Fruit fly (Drosophila melanogaster) whole organism, embryonic: ENCODE results near the gene CG13843.

Experiments
- Atf-2 ChIP-seq: fragments of 200-800 bp; sonication (Bioruptor generic); optimal IDR thresholded peaks from 2 replicates; lab custom pipeline; 2016; ENCODE audit warnings: missing biosample characterization, missing genetic modification characterization
- CG11560 ChIP-seq: fragments of 200-800 bp; sonication (Bioruptor generic); IDR thresholded peaks from 3 replicates; pipeline ENCODE4 v1.3.6; 2022; ENCODE audit warnings: missing biosample characterization, missing genetic modification characterization
- CG1233 ChIP-seq: fragments of 200-800 bp; sonication (Bioruptor generic); optimal IDR thresholded peaks from 4 replicates; lab custom pipeline; 2018; ENCODE audit warnings: missing biosample characterization, mild to moderate bottlenecking, missing genetic modification characterization
- CG12769 ChIP-seq: fragments of 200-800 bp; sonication (Bioruptor generic); optimal IDR thresholded peaks from 2 replicates; lab custom pipeline; 2019; ENCODE audit warnings: missing biosample characterization, mild to moderate bottlenecking, missing genetic modification characterization, moderate library complexity
- CG13894 ChIP-seq: fragments of 200-800 bp; sonication (Bioruptor generic); optimal IDR thresholded peaks from 3 replicates; lab custom pipeline; 2018; ENCODE audit warnings: missing biosample characterization, mild to moderate bottlenecking, missing genetic modification characterization, moderate library complexity
- CG15269 ChIP-seq: fragments of 200-800 bp; sonication (Bioruptor generic); optimal IDR thresholded peaks from 2 replicates; lab custom pipeline; 2018; ENCODE audit warnings: missing biosample characterization, mild to moderate bottlenecking, missing genetic modification characterization, moderate library complexity
- CG16813 ChIP-seq: fragments of 200-800 bp; sonication (Bioruptor generic); IDR thresholded peaks from 3 replicates; pipeline ENCODE4 v1.3.6; 2022; ENCODE audit warnings: missing biosample characterization, missing genetic modification characterization; ENCODE audit not compliant: partially characterized antibody
- CG32532 ChIP-seq: fragments of 200-800 bp; sonication (Bioruptor generic); IDR thresholded peaks from 2 replicates; pipeline ENCODE4 v1.3.6; 2022; ENCODE audit warnings: missing biosample characterization, missing genetic modification characterization
- CG3847 ChIP-seq: fragments of 200-800 bp; sonication (Bioruptor generic); IDR thresholded peaks from 2 replicates; pipeline ENCODE4 v1.3.6; 2022; ENCODE audit warnings: missing biosample characterization, missing genetic modification characterization
- CG3995 ChIP-seq: fragments of 200-800 bp; sonication (Bioruptor generic); optimal IDR thresholded peaks from 3 replicates; lab custom pipeline; 2016; ENCODE audit warnings: missing biosample characterization, missing genetic modification characterization
- CG42726 ChIP-seq: fragments of 200-800 bp; sonication (Bioruptor generic); IDR thresholded peaks from 2 replicates; pipeline ENCODE4 v1.3.6; 2022; ENCODE audit warnings: missing biosample characterization, missing genetic modification characterization; ENCODE audit not compliant: partially characterized antibody
- CG5180 ChIP-seq: fragments of 200-800 bp; sonication (Bioruptor generic); optimal IDR thresholded peaks from 3 replicates; lab custom pipeline; 2017; ENCODE audit warnings: missing biosample characterization, missing genetic modification characterization, mild to moderate bottlenecking, moderate library complexity, missing genetic modification reagents
- CG7271 ChIP-seq: fragments of 200-800 bp; sonication (Bioruptor generic); optimal IDR thresholded peaks from 2 replicates; lab custom pipeline; 2018; ENCODE audit warnings: missing biosample characterization, mild to moderate bottlenecking, missing genetic modification characterization, moderate library complexity
- CTCF ChIP-seq: fragments of 200-800 bp; sonication (Bioruptor generic); optimal IDR thresholded peaks from 2 replicates; lab custom pipeline; 2017; ENCODE audit warnings: missing biosample characterization, mild to moderate bottlenecking, missing genetic modification characterization, moderate library complexity
- Deaf1 ChIP-seq: fragments of 200-800 bp; optimal IDR thresholded peaks from 3 replicates; lab custom pipeline; 2019; ENCODE audit warnings: missing biosample characterization, mild to moderate bottlenecking, missing genetic modification characterization, moderate library complexity
- Dip2 ChIP-seq: fragments of 200-800 bp; sonication (Bioruptor generic); IDR thresholded peaks from 2 replicates; pipeline ENCODE4 v1.3.6; 2022; ENCODE audit warnings: missing biosample characterization, missing genetic modification characterization
- Dp ChIP-seq: fragments of 200-800 bp; sonication (Bioruptor generic); optimal IDR thresholded peaks from 2 replicates; lab custom pipeline; 2018; ENCODE audit warnings: missing biosample characterization, mild to moderate bottlenecking, missing genetic modification characterization, moderate library complexity
- ERR ChIP-seq: fragments of 200-800 bp; sonication (Bioruptor generic); optimal IDR thresholded peaks from 2 replicates; lab custom pipeline; 2016; ENCODE audit warnings: missing biosample characterization, missing genetic modification characterization
- Eip74EF ChIP-seq, 2 experiments: fragments of 200-800 bp in 1 of 2; fragments of >200 bp in 1 of 2; sonication (Bioruptor generic) in 1 of 2; optimal IDR thresholded peaks; 2 replicates each; lab custom pipeline; 2017 to 2019; ENCODE audit warnings: missing biosample characterization in 2 of 2, missing genetic modification characterization in 2 of 2, mild to moderate bottlenecking in 1 of 2, moderate library complexity in 1 of 2
- Hr3 ChIP-seq: fragments of 200-800 bp; sonication (Bioruptor generic); optimal IDR thresholded peaks from 3 replicates; lab custom pipeline; 2016; ENCODE audit warnings: missing biosample characterization, missing genetic modification characterization
- Med ChIP-seq: fragments of 200-800 bp; sonication (Bioruptor generic); peaks from one replicate; lab custom pipeline; 2016; ENCODE audit warnings: missing biosample characterization, missing genetic modification characterization, mild to moderate bottlenecking, inconsistent platforms, moderate library complexity
- Meics ChIP-seq: fragments of 200-800 bp; sonication (Bioruptor generic); optimal IDR thresholded peaks from 2 replicates; lab custom pipeline; 2017; ENCODE audit warnings: missing biosample characterization, mild to moderate bottlenecking, missing genetic modification characterization
- Ptx1 ChIP-seq: fragments of 200-800 bp; sonication (Bioruptor generic); IDR thresholded peaks from 2 replicates; pipeline ENCODE4 v1.3.6; 2022; ENCODE audit warnings: missing biosample characterization, missing genetic modification characterization
- Spps ChIP-seq: fragments of 200-800 bp; sonication (Bioruptor generic); optimal IDR thresholded peaks from 2 replicates; lab custom pipeline; 2018; ENCODE audit warnings: missing biosample characterization, mild to moderate bottlenecking, missing genetic modification characterization
- chinmo ChIP-seq: fragments of 200-800 bp; sonication (Bioruptor generic); IDR thresholded peaks from 4 replicates; pipeline ENCODE4 v1.3.6; 2022; ENCODE audit warnings: missing biosample characterization, missing genetic modification characterization; ENCODE audit not compliant: partially characterized antibody
- crc ChIP-seq: fragments of 200-800 bp; sonication (Bioruptor generic); optimal IDR thresholded peaks from 2 replicates; lab custom pipeline; 2016; ENCODE audit warnings: missing biosample characterization, missing genetic modification characterization
- fd64A ChIP-seq: fragments of 200-800 bp; sonication (Bioruptor generic); optimal IDR thresholded peaks from 3 replicates; lab custom pipeline; 2018; ENCODE audit warnings: missing biosample characterization, mild to moderate bottlenecking, missing genetic modification characterization
- gt ChIP-seq: fragments of 200-800 bp; sonication (Bioruptor generic); IDR thresholded peaks from 2 replicates; pipeline ENCODE4 v1.3.6; 2022; ENCODE audit warnings: missing biosample characterization, missing genetic modification characterization
- ind ChIP-seq: fragments of 200-800 bp; sonication (Bioruptor generic); optimal IDR thresholded peaks from 3 replicates; lab custom pipeline; 2016; ENCODE audit warnings: missing biosample characterization, missing genetic modification characterization
- pan ChIP-seq, 4 experiments: fragments of >200 bp in 3 of 4; fragments of 200-800 bp in 1 of 4; sonication (Bioruptor generic) in 1 of 4; optimal IDR thresholded peaks in 3 of 4; IDR thresholded peaks in 1 of 4; 2 replicates each; pipeline versions ENCODE4 v1.3.6 to Lab custom; 2017 to 2022; ENCODE audit warnings: missing biosample characterization in 2 of 4, missing genetic modification characterization in 2 of 4, mixed read lengths in 1 of 4
- pzg ChIP-seq: fragments of 200-800 bp; sonication (Bioruptor generic); optimal IDR thresholded peaks from 3 replicates; lab custom pipeline; 2018; ENCODE audit warnings: missing biosample characterization, mild to moderate bottlenecking, missing genetic modification characterization, moderate library complexity
- salm ChIP-seq: fragments of 200-800 bp; sonication (Bioruptor generic); optimal IDR thresholded peaks from 2 replicates; lab custom pipeline; 2018; ENCODE audit warnings: missing biosample characterization, mild to moderate bottlenecking, missing genetic modification characterization
- sc ChIP-seq, 3 experiments: fragments of >200 bp in 2 of 3; fragments of 200-800 bp in 1 of 3; sonication (Bioruptor generic) in 1 of 3; optimal IDR thresholded peaks; 2 replicates in 2 of 3; 3 replicates in 1 of 3; lab custom pipeline; 2017; ENCODE audit warnings: mild to moderate bottlenecking in 1 of 3, missing biosample characterization in 1 of 3, missing genetic modification characterization in 1 of 3, missing genetic modification reagents in 1 of 3
- sens ChIP-seq: fragments of 200-800 bp; sonication (Bioruptor generic); peaks from one replicate; lab custom pipeline; 2016; ENCODE audit warnings: missing biosample characterization, missing genetic modification characterization
- unpg ChIP-seq: fragments of 200-800 bp; sonication (Bioruptor generic); optimal IDR thresholded peaks from 3 replicates; lab custom pipeline; 2018; ENCODE audit warnings: missing biosample characterization, mild to moderate bottlenecking, missing genetic modification characterization, moderate library complexity
- zen ChIP-seq: fragments of 200-800 bp; sonication (Bioruptor generic); optimal IDR thresholded peaks from 3 replicates; lab custom pipeline; 2018; ENCODE audit warnings: missing biosample characterization, mild to moderate bottlenecking, missing genetic modification characterization, moderate library complexity

The CG13843 gene

DNA sequence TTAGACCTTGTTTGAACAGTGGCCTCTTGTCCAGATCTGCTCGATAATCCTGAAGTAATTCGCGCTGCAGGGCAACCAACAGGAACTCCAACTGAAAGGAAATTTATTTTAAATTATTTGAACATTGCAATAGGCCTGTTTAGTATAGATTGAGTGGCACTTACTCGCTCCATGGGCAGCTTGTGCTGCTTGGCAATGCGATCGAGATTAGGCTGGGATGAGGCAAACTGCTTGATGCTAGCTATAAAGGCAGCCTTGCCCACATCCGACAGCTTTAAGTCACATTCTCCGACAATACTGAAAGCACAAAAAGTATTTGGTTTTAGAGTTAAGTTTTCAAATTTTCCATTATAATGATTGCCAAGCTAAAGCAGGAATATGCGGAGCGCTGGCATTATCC lies at the start of gene CG13843:
Gene CG13843, plus strand, starts transcription at position 301 of the 400 bp plus-strand sequence.
- TF ChIP-seq salm = no peak
- no peak for TF ChIP-seq ERR
- TF ChIP-seq Atf-2 (GFP tag; lab: Kevin White, UChicago) = no peak
- TF ChIP-seq Hr3 (GFP tag; lab: Kevin White, UChicago) = no peak
- TF ChIP-seq CG42726 = no peak
- no peak for TF ChIP-seq CTCF (GFP tag; lab: Kevin White, UChicago)
- TF ChIP-seq ind (GFP tag; lab: Kevin White, UChicago) = no peak
- TF ChIP-seq CG11560 = no peak
- TF ChIP-seq zen (tag; lab: Kevin White, UChicago) = no peak
- TF ChIP-seq Dp (GFP tag; lab: Kevin White, UChicago) = no peak
- TF ChIP-seq, all 482 proteins: peak for 0

dm6 chr3R:22560224-22560623 lies 49.1 kb upstream of the CG13843 start:
- TF ChIP-seq Meics (GFP tag; lab: Kevin White, UChicago) = no peak
- peak; percentile 0 for TF ChIP-seq Med (GFP tag; lab: Kevin White, UChicago)
- peak; percentile 98 for TF ChIP-seq CG13894 (tag; lab: Kevin White, UChicago)
- no peak for TF ChIP-seq fd64A (GFP tag; lab: Kevin White, UChicago)
- peak; percentile 59 for TF ChIP-seq CG12769 (tag; lab: Kevin White, UChicago)

dm6 chr3R:22562502-22562901 lies 46.8 kb upstream of the CG13843 start, which contains the start of gene sit:
Gene sit, minus strand, starts transcription at chr3R:22562572.
- peak; percentile 22 for TF ChIP-seq Deaf1 (tag; lab: Kevin White, UChicago)
- peak; percentile 98 for TF ChIP-seq CG13894 (tag; lab: Kevin White, UChicago)
- no peak for TF ChIP-seq gt
- no peak for TF ChIP-seq CG3995 (GFP tag; lab: Kevin White, UChicago)
- peak; percentile 7 for TF ChIP-seq CG15269 (tag; lab: Kevin White, UChicago)
- 0 out of 4 replicates have a peak, but pooled peaks have one; percentile 58 for TF ChIP-seq chinmo (GFP tag; lab: Robert Waterston, UW)

DNA sequence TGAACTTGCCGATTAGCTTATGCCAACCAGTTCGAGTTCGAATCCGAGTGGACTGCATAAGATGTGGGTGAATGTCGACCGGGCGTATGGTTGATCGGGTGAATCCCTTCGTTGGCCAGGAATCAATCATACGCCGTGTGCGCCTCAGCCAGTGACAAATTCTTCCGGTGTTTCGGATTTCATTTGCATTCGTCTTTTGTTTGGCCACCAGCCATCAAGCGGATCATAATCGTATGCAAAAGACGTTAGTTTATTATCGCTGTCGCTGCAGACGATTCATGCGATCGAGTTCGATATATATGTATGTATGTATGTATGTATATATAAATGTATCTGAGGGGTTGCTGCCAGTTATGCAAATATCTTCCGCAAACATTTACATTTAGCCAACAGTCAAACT lies 45.2 kb upstream of the CG13843 start:
- TF ChIP-seq chinmo (GFP tag; lab: Robert Waterston, UW) = peak; percentile 90
- TF ChIP-seq pzg (GFP tag; lab: Kevin White, UChicago) = no peak
- TF ChIP-seq Eip74EF (GFP tag; optimal IDR thresholded peaks at IDR 0.05; lab: Kevin White, UChicago) = peak in 1 of 2 experiments; percentile 90
- TF ChIP-seq sc (optimal IDR thresholded peaks at IDR 0.05; lab: Kevin White, UChicago) = no peak
- TF ChIP-seq sc (GFP tag; optimal IDR thresholded peaks at IDR 0.05; lab: Kevin White, UChicago) = no peak
- TF ChIP-seq CG5180 (GFP tag; lab: Kevin White, UChicago) = no peak
- TF ChIP-seq Spps = no peak
- no peak for TF ChIP-seq unpg (GFP tag; lab: Kevin White, UChicago)
- no peak for TF ChIP-seq Ptx1

DNA sequence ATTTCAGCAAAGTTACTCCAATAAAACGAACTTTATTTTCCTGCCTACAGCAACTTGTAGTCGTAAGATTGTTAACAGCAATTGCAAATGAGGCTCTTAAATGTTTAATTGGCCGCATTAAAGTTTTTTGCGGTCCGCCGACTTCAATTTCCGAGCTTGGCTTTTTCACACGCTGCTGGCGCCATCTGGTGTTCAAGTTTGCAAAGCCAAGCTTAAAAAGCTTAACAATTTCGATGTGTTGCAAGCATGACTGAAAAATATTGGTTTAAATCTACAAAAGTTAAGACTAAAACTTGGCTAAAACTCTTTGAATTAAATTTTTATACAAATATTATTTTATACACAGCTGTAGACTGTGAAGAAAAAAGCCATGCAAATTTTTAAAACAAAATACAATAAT lies 44.6 kb upstream of the CG13843 start:
- TF ChIP-seq CG32532 (GFP tag; lab: Robert Waterston, UW) = no peak
- no peak for TF ChIP-seq CG3847
- TF ChIP-seq CG16813 (GFP tag; lab: Robert Waterston, UW) = no peak
- no peak for TF ChIP-seq CG1233
- peak; percentile 38 for TF ChIP-seq sens
- TF ChIP-seq Dip2 (GFP tag; lab: Robert Waterston, UW) = peak; percentile 84
- TF ChIP-seq pan (optimal IDR thresholded peaks at IDR 0.05; lab: Kevin White, UChicago) = no peak
- TF ChIP-seq pan (GFP tag; optimal IDR thresholded peaks at IDR 0.05 in 1 of 2, IDR thresholded peaks at IDR 0.05 in 1 of 2) = no peak
- TF ChIP-seq CG7271 (tag; lab: Kevin White, UChicago) = no peak
- TF ChIP-seq CTCF (GFP tag; lab: Kevin White, UChicago) = peak; percentile 90
- no peak for TF ChIP-seq crc
- TF ChIP-seq, all 482 proteins: peak for 3
